Worm (Caenorhabditis elegans) whole organism, early embryonic: ENCODE data around the gene F48A11.4.

Experiments used
- B0310.2 ChIP-seq: sonication (generic microtip); optimal IDR thresholded peaks from 2 replicates; lab custom pipeline; 2016; ENCODE audit warnings: mild to moderate bottlenecking, missing genetic modification characterization, missing compliant biosample characterization
- F13C5.2 ChIP-seq: sonication (generic microtip); optimal IDR thresholded peaks from 2 replicates; lab custom pipeline; 2017; ENCODE audit warnings: mild to moderate bottlenecking, missing genetic modification characterization, inconsistent platforms, missing compliant biosample characterization
- ama-1 ChIP-seq: fragments of 150-350 bp; optimal IDR thresholded peaks from 2 replicates; lab custom pipeline; 2014
- ceh-36 ChIP-seq: sonication (generic microtip); optimal IDR thresholded peaks from 2 replicates; lab custom pipeline; 2016; ENCODE audit warnings: missing genetic modification characterization, inconsistent platforms, missing compliant biosample characterization
- ets-7 ChIP-seq: sonication (generic microtip); optimal IDR thresholded peaks from 2 replicates; lab custom pipeline; 2016; ENCODE audit warnings: missing genotype, missing genetic modification characterization, missing compliant biosample characterization
- flt-1 ChIP-seq: fragments of 200-800 bp; sonication (Bioruptor generic); IDR thresholded peaks from 2 replicates; pipeline ENCODE4 v1.3.6; 2022; ENCODE audit warnings: missing genetic modification characterization, missing compliant biosample characterization
- hmbx-1 ChIP-seq: sonication (generic microtip); optimal IDR thresholded peaks from 2 replicates; lab custom pipeline; 2016; ENCODE audit warnings: mild to moderate bottlenecking, missing genetic modification characterization, missing compliant biosample characterization
- hmg-4 ChIP-seq: fragments of 200-800 bp; sonication (Bioruptor generic); optimal IDR thresholded peaks from 2 replicates; lab custom pipeline; 2018; ENCODE audit warnings: mild to moderate bottlenecking, missing genetic modification characterization, missing compliant biosample characterization
- hnd-1 ChIP-seq: sonication (generic microtip); optimal IDR thresholded peaks from 2 replicates; lab custom pipeline; 2016; ENCODE audit warnings: missing genetic modification characterization, missing compliant biosample characterization
- pes-1 ChIP-seq: fragments of 200-800 bp; sonication (Bioruptor generic); IDR thresholded peaks from 2 replicates; pipeline ENCODE4 v1.3.6; 2022; ENCODE audit warnings: missing genetic modification reagents, missing genetic modification characterization, missing compliant biosample characterization
- scrt-1 ChIP-seq: fragments of 200-800 bp; sonication (Bioruptor generic); IDR thresholded peaks from 2 replicates; pipeline ENCODE4 v1.3.6; 2022; ENCODE audit warnings: missing genetic modification characterization, missing compliant biosample characterization
- sea-1 ChIP-seq: fragments of 200-800 bp; sonication (Bioruptor generic); conservative IDR thresholded peaks from 2 replicates; pipeline ENCODE4 v1.3.6; 2022; ENCODE audit warnings: missing genetic modification characterization, missing compliant biosample characterization
- tbx-11 ChIP-seq: fragments of 200-800 bp; sonication (Bioruptor generic); IDR thresholded peaks from 2 replicates; pipeline ENCODE4 v1.3.6; 2022; ENCODE audit warnings: missing genetic modification characterization, missing compliant biosample characterization
- tra-4 ChIP-seq: sonication (generic microtip); optimal IDR thresholded peaks from 2 replicates; lab custom pipeline; 2017; ENCODE audit warnings: missing genetic modification characterization, missing compliant biosample characterization

DNA sequence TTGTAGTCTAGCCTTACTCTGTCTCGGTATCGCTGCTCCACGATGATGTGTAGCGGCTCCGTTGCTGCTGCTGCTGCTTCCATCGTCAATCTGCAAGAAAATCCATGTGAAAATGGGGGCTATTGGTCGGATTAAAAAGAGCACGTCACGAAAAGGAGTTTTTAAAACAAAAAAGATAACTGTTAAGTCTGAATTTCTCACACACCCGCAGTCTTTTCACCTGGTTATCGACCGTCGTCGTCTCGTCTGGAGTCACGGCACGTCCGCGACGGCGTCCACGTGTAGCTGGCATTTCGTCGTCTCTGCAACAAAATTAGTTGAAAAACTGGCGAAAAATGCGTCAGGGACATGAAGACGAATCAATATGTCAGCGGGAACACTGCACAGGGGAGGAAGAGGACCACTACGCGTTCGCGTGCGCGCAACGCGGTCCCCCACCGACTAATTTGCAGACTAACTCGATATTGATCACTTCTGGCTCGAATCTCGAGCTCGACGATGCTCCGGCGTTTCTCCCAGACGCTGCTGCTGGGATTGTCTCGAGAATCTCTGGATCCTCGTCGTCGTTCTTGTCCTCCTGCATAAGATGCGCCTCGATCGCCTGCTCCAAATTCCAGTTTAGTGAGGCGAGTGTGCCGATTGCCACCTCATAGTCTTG is 3.6 kb upstream of the F48A11.4 start:
- TF ChIP-seq ama-1 (lab: Kevin White, UChicago): no peak
- no peak for TF ChIP-seq flt-1 (GFP tag; lab: Robert Waterston, UW)
- TF ChIP-seq ceh-36 (tag; lab: Kevin White, UChicago): no peak
- TF ChIP-seq F13C5.2 (tag; lab: Kevin White, UChicago): no peak
- no peak for TF ChIP-seq ets-7 (tag; lab: Kevin White, UChicago)
- TF ChIP-seq tra-4: no peak
- no peak for TF ChIP-seq hmg-4 (GFP tag; lab: Kevin White, UChicago)
- no peak for TF ChIP-seq hnd-1 (tag; lab: Kevin White, UChicago)
- no peak for TF ChIP-seq scrt-1 (GFP tag; lab: Robert Waterston, UW)
- no peak for TF ChIP-seq pes-1
- no peak for TF ChIP-seq sea-1 (GFP tag; lab: Robert Waterston, UW)
- no peak for TF ChIP-seq hmbx-1 (tag; lab: Kevin White, UChicago)
- no peak for TF ChIP-seq tbx-11 (GFP tag; lab: Robert Waterston, UW)
- no peak for TF ChIP-seq B0310.2
